Worm (Caenorhabditis elegans) whole organism, late embryonic: Measurements from ENCODE around the gene dct-17.

Experiments used
- F13H6.1 ChIP-seq: sonication (generic microtip); optimal IDR thresholded peaks from 2 replicates; lab custom pipeline; 2016; ENCODE audit warnings: missing genetic modification characterization, missing compliant biosample characterization
- ama-1 ChIP-seq: fragments of 150-350 bp; optimal IDR thresholded peaks from 2 replicates; lab custom pipeline; 2014
- ceh-24 ChIP-seq: sonication (generic microtip); optimal IDR thresholded peaks from 2 replicates; lab custom pipeline; 2016; ENCODE audit warnings: mild to moderate bottlenecking, missing genetic modification characterization, missing compliant biosample characterization
- fkh-10 ChIP-seq: fragments of 150-350 bp; optimal IDR thresholded peaks from 2 replicates; lab custom pipeline; 2014; ENCODE audit warnings: missing biosample characterization, missing genetic modification reagents, missing genetic modification characterization
- hlh-30 ChIP-seq: sonication (generic microtip); optimal IDR thresholded peaks from 2 replicates; lab custom pipeline; 2017; ENCODE audit warnings: antibody characterized with exemption, missing genetic modification characterization, missing compliant biosample characterization; ENCODE audit not compliant: insufficient read depth

ce11 chrV:13748658-13749057 lies 18.1 kb upstream of the dct-17 start, which contains the start of gene F35E12.10:
- no peak for TF ChIP-seq fkh-10
- no peak for TF ChIP-seq hlh-30
- no peak for TF ChIP-seq ceh-24
- TF ChIP-seq ama-1 (lab: Kevin White, UChicago), result no peak
- no peak for TF ChIP-seq F13H6.1 (tag; lab: Kevin White, UChicago)
